Worm (Caenorhabditis elegans): ENCODE measurements around the gene ttr-7.

The ttr-7 gene

ce11 chrIII:568815-569214 lies 37.0 kb upstream of the ttr-7 start:
- no peak for TF ChIP-seq T23F11.4 (GFP tag; optimal IDR thresholded peaks at IDR 0.05)
- TF ChIP-seq ceh-22 (tag; optimal IDR thresholded peaks at IDR 0.05), result no peak
- no peak for TF ChIP-seq sox-2 (GFP tag; IDR thresholded peaks at IDR 0.05)
- no peak for TF ChIP-seq sdc-2 (tag; optimal IDR thresholded peaks at IDR 0.05)
- TF ChIP-seq dve-1 (tag; optimal IDR thresholded peaks at IDR 0.05), result no peak
- no peak for TF ChIP-seq elt-2 (tag; optimal IDR thresholded peaks at IDR 0.05)
- TF ChIP-seq elt-4 (tag; optimal IDR thresholded peaks at IDR 0.05), result no peak
- no peak for TF ChIP-seq unc-55 (GFP tag; optimal IDR thresholded peaks at IDR 0.05)
- no peak for TF ChIP-seq tbx-2 (tag; optimal IDR thresholded peaks at IDR 0.05)
- no peak for TF ChIP-seq hlh-30 (tag; optimal IDR thresholded peaks at IDR 0.05; ENCODE audit: insufficient read depth)

ce11 chrIII:576555-576954 lies 29.2 kb upstream of the ttr-7 start:
- no peak for TF ChIP-seq pha-2 (tag; optimal IDR thresholded peaks at IDR 0.05)
- TF ChIP-seq nhr-232 (tag; optimal IDR thresholded peaks at IDR 0.05), result no peak
- no peak for TF ChIP-seq ceh-31 (tag; optimal IDR thresholded peaks at IDR 0.05)
- no peak for TF ChIP-seq tbx-2 (tag; optimal IDR thresholded peaks at IDR 0.05)
- TF ChIP-seq ceh-6 (GFP tag; optimal IDR thresholded peaks at IDR 0.05), result no peak
- no peak for TF ChIP-seq ahr-1 (tag; optimal IDR thresholded peaks at IDR 0.05)
- TF ChIP-seq ceh-34 (tag; optimal IDR thresholded peaks at IDR 0.05), result no peak
- no peak for TF ChIP-seq eyg-1 (tag; optimal IDR thresholded peaks at IDR 0.05)
- no peak for TF ChIP-seq sox-2 (GFP tag; IDR thresholded peaks at IDR 0.05)

ce11 chrIII:577467-577866 lies 28.3 kb upstream of the ttr-7 start, which contains the start of gene gtf-2H5:
gtf-2H5 (minus strand) TSS chrIII:577567.
- TF ChIP-seq ceh-9 (tag; optimal IDR thresholded peaks at IDR 0.05), result no peak
- no peak for TF ChIP-seq dve-1 (tag; optimal IDR thresholded peaks at IDR 0.05)
- no peak for TF ChIP-seq hlh-13 (GFP tag; optimal IDR thresholded peaks at IDR 0.05)
- TF ChIP-seq ets-4 (tag; optimal IDR thresholded peaks at IDR 0.05), result no peak
- no peak for TF ChIP-seq hlh-8 (tag; optimal IDR thresholded peaks at IDR 0.05)
- TF ChIP-seq hlh-30 (tag; optimal IDR thresholded peaks at IDR 0.05; ENCODE audit: insufficient read depth), result no peak

ce11 chrIII:587009-587408 lies 18.8 kb upstream of the ttr-7 start, which contains the start of gene helq-1:
helq-1 (minus strand) TSS chrIII:587109.
- TF ChIP-seq pqm-1 (tag; optimal IDR thresholded peaks at IDR 0.05), result no peak

ce11 chrIII:595449-595848 lies 10.4 kb upstream of the ttr-7 start:
- TF ChIP-seq unc-42 (tag; optimal IDR thresholded peaks at IDR 0.05) (no peak), hlh-30 (tag; optimal IDR thresholded peaks at IDR 0.05; ENCODE audit: insufficient read depth) (no peak), ahr-1 (tag; optimal IDR thresholded peaks at IDR 0.05) (no peak), T23F11.4 (GFP tag; optimal IDR thresholded peaks at IDR 0.05) (no peak), unc-3 (GFP tag; conservative IDR thresholded peaks at IDR 0.05) (no peak), unc-3 (tag; optimal IDR thresholded peaks at IDR 0.05) (no peak), hlh-6 (tag; optimal IDR thresholded peaks at IDR 0.05) (no peak), ztf-16 (tag; optimal IDR thresholded peaks at IDR 0.05) (no peak), Y22D7AL.16 (tag; optimal IDR thresholded peaks at IDR 0.05) (no peak), fkh-6 (tag; optimal IDR thresholded peaks at IDR 0.05) (no peak)

- TF ChIP-seq unc-42 (tag; optimal IDR thresholded peaks at IDR 0.05), result peak; percentile 96
- no peak for TF ChIP-seq pag-3 (tag; optimal IDR thresholded peaks at IDR 0.05; ENCODE audit: borderline replicate concordance)
- TF ChIP-seq hlh-8 (tag; optimal IDR thresholded peaks at IDR 0.05), result no peak
- peak; percentile 50 for TF ChIP-seq ceh-34 (tag; optimal IDR thresholded peaks at IDR 0.05)
- no peak for TF ChIP-seq dmd-4 (tag; optimal IDR thresholded peaks at IDR 0.05; ENCODE audit: borderline replicate concordance)
- no peak for TF ChIP-seq ceh-30 (tag; optimal IDR thresholded peaks at IDR 0.05)
- TF ChIP-seq madf-2 (tag; optimal IDR thresholded peaks at IDR 0.05), result no peak
- no peak for TF ChIP-seq lin-11 (tag; optimal IDR thresholded peaks at IDR 0.05)
- no peak for TF ChIP-seq unc-86 (tag; optimal IDR thresholded peaks at IDR 0.05)
- no peak for TF ChIP-seq unc-3 (GFP tag; conservative IDR thresholded peaks at IDR 0.05)
- no peak for TF ChIP-seq unc-3 (tag; optimal IDR thresholded peaks at IDR 0.05)
- TF ChIP-seq K09A11.1 (tag; optimal IDR thresholded peaks at IDR 0.05; ENCODE audit: insufficient read depth), result no peak
- TF ChIP-seq ztf-16 (tag; optimal IDR thresholded peaks at IDR 0.05), result no peak
- no peak for TF ChIP-seq odd-2 (tag; optimal IDR thresholded peaks at IDR 0.05)
- TF ChIP-seq sdc-2 (tag; optimal IDR thresholded peaks at IDR 0.05), result no peak
- TF ChIP-seq elt-2 (tag; optimal IDR thresholded peaks at IDR 0.05), result no peak
- TF ChIP-seq gmeb-2 (tag; optimal IDR thresholded peaks at IDR 0.05), result no peak
- no peak for TF ChIP-seq ceh-6 (GFP tag; optimal IDR thresholded peaks at IDR 0.05)
- no peak for TF ChIP-seq ceh-45 (GFP tag; IDR thresholded peaks at IDR 0.05)
- no peak for TF ChIP-seq pax-1 (tag; optimal IDR thresholded peaks at IDR 0.05)
- TF ChIP-seq pqm-1 (tag; optimal IDR thresholded peaks at IDR 0.05), result no peak
- TF ChIP-seq unc-55 (GFP tag; optimal IDR thresholded peaks at IDR 0.05), result no peak
- peak; percentile 63 for TF ChIP-seq nfya-1 (tag; optimal IDR thresholded peaks at IDR 0.05)
- no peak for TF ChIP-seq hlh-6 (tag; optimal IDR thresholded peaks at IDR 0.05)
- TF ChIP-seq ceh-22 (tag; optimal IDR thresholded peaks at IDR 0.05), result no peak
Observed at ce11 chrIII:598168-598567, 7.6 kb upstream of the ttr-7 start.
